Fruit fly (Drosophila melanogaster) whole organism, embryonic: ENCODE results near the gene Ret.

Experiments used
- Ada2b ChIP-seq: fragments of 200-800 bp; sonication (Bioruptor generic); IDR thresholded peaks from 2 replicates; pipeline ENCODE4 v1.3.6; 2022; ENCODE audit warnings: missing biosample characterization, missing genetic modification characterization
- Awh ChIP-seq: fragments of 200-800 bp; sonication (Bioruptor generic); IDR thresholded peaks from 2 replicates; pipeline ENCODE4, ENCODE4 v1.3.6; 2022; ENCODE audit warnings: missing biosample characterization, missing genetic modification characterization
- B-H1 ChIP-seq: fragments of 200-800 bp; sonication (Bioruptor generic); IDR thresholded peaks from 3 replicates; pipeline ENCODE4 v1.3.6; 2022; ENCODE audit warnings: missing biosample characterization, missing genetic modification characterization
- Bgb ChIP-seq: fragments of 200-800 bp; sonication (Bioruptor generic); IDR thresholded peaks from 2 replicates; pipeline ENCODE4 v1.3.6; 2022; ENCODE audit warnings: missing biosample characterization, missing genetic modification characterization; ENCODE audit not compliant: partially characterized antibody
- Bteb2 ChIP-seq: fragments of 200-800 bp; sonication (Bioruptor generic); optimal IDR thresholded peaks from 2 replicates; lab custom pipeline; 2016; ENCODE audit warnings: missing biosample characterization, missing genetic modification characterization
- CG10267 ChIP-seq: fragments of 200-800 bp; sonication (Bioruptor generic); optimal IDR thresholded peaks from 2 replicates; lab custom pipeline; 2018; ENCODE audit warnings: missing biosample characterization, mild to moderate bottlenecking, missing genetic modification characterization, moderate library complexity
- CG10274 ChIP-seq: fragments of 200-800 bp; sonication (Bioruptor generic); optimal IDR thresholded peaks from 3 replicates; lab custom pipeline; 2017; ENCODE audit warnings: missing biosample characterization, mild to moderate bottlenecking, missing genetic modification characterization
- CG11456 ChIP-seq: fragments of 200-800 bp; sonication (Bioruptor generic); IDR thresholded peaks from 3 replicates; pipeline ENCODE4 v1.3.6; 2022; ENCODE audit warnings: missing biosample characterization, missing genetic modification characterization
- CG12942 ChIP-seq: fragments of 200-800 bp; sonication (Bioruptor generic); optimal IDR thresholded peaks from 3 replicates; lab custom pipeline; 2016; ENCODE audit warnings: missing biosample characterization, missing genetic modification characterization
- CG13624 ChIP-seq: fragments of 200-800 bp; sonication (Bioruptor generic); optimal IDR thresholded peaks from 2 replicates; lab custom pipeline; 2016; ENCODE audit warnings: missing biosample characterization, missing genetic modification characterization
- CG13775 ChIP-seq: fragments of 200-800 bp; sonication (Bioruptor generic); optimal IDR thresholded peaks from 3 replicates; lab custom pipeline; 2017; ENCODE audit warnings: missing biosample characterization, mild to moderate bottlenecking, missing genetic modification characterization
- CG17612 ChIP-seq: fragments of 200-800 bp; sonication (Bioruptor generic); IDR thresholded peaks from 2 replicates; pipeline ENCODE4 v1.3.6; 2022; ENCODE audit warnings: missing biosample characterization, missing genetic modification characterization
- CG2116 ChIP-seq: fragments of 200-800 bp; sonication (Bioruptor generic); optimal IDR thresholded peaks from 3 replicates; lab custom pipeline; 2018; ENCODE audit warnings: missing biosample characterization, mild to moderate bottlenecking, missing genetic modification characterization
- CG30403 ChIP-seq: fragments of 200-800 bp; sonication (Bioruptor generic); optimal IDR thresholded peaks from 3 replicates; lab custom pipeline; 2016; ENCODE audit warnings: missing biosample characterization, missing genetic modification characterization
- CG32772 ChIP-seq: fragments of 200-800 bp; sonication (Bioruptor generic); IDR thresholded peaks from 2 replicates; pipeline ENCODE4 v1.3.6; 2022; ENCODE audit warnings: missing biosample characterization, missing genetic modification characterization
- CG33213 ChIP-seq: fragments of 200-800 bp; sonication (Bioruptor generic); optimal IDR thresholded peaks from 3 replicates; lab custom pipeline; 2016; ENCODE audit warnings: missing biosample characterization, missing genetic modification characterization
- CG4360 ChIP-seq: fragments of 200-800 bp; sonication (Bioruptor generic); IDR thresholded peaks from 2 replicates; pipeline ENCODE4 v1.3.6; 2022; ENCODE audit warnings: missing biosample characterization, missing genetic modification characterization
- CG4617 ChIP-seq: fragments of 200-800 bp; sonication (Bioruptor generic); optimal IDR thresholded peaks from 3 replicates; lab custom pipeline; 2016; ENCODE audit warnings: missing biosample characterization, missing genetic modification characterization, borderline replicate concordance
- CG7987 ChIP-seq: fragments of 200-800 bp; sonication (Bioruptor generic); optimal IDR thresholded peaks from 2 replicates; lab custom pipeline; 2018; ENCODE audit warnings: missing biosample characterization, mild to moderate bottlenecking, missing genetic modification characterization, moderate library complexity
- CG8290 ChIP-seq, 3 experiments: fragments of 200-800 bp; sonication (Bioruptor generic); optimal IDR thresholded peaks; 2 replicates each; lab custom pipeline; 2016 to 2019; ENCODE audit warnings: missing biosample characterization in 3 of 3, missing genetic modification characterization in 3 of 3, mild to moderate bottlenecking in 2 of 3, moderate library complexity in 1 of 3
- CHES-1-like ChIP-seq: fragments of 200-800 bp; sonication (Bioruptor generic); optimal IDR thresholded peaks from 2 replicates; lab custom pipeline; 2016; ENCODE audit warnings: missing biosample characterization, missing genetic modification characterization
- Dfd ChIP-seq, 2 experiments: fragments of >200 bp; optimal IDR thresholded peaks; 2 replicates each; lab custom pipeline; 2017; ENCODE audit warnings: missing biosample characterization in 2 of 2, missing genetic modification characterization in 2 of 2
- Ets97D ChIP-seq: fragments of 200-800 bp; sonication (Bioruptor generic); optimal IDR thresholded peaks from 3 replicates; lab custom pipeline; 2016; ENCODE audit warnings: missing biosample characterization, missing genetic modification characterization
- Fer2 ChIP-seq: fragments of 200-800 bp; sonication (Bioruptor generic); optimal IDR thresholded peaks from 2 replicates; lab custom pipeline; 2018; ENCODE audit warnings: missing biosample characterization, mild to moderate bottlenecking, missing genetic modification characterization, moderate library complexity
- H15 ChIP-seq: fragments of 200-800 bp; sonication (Bioruptor generic); IDR thresholded peaks from 3 replicates; pipeline ENCODE4 v1.3.6; 2022; ENCODE audit warnings: missing biosample characterization, missing genetic modification characterization
- HLH4C ChIP-seq: fragments of 200-800 bp; sonication (Bioruptor generic); IDR thresholded peaks from 3 replicates; pipeline ENCODE4 v1.3.6; 2022; ENCODE audit warnings: missing biosample characterization, missing genetic modification characterization; ENCODE audit not compliant: partially characterized antibody
- HLH54F ChIP-seq: fragments of 200-800 bp; sonication (Bioruptor generic); optimal IDR thresholded peaks from 3 replicates; lab custom pipeline; 2016; ENCODE audit warnings: missing biosample characterization, missing genetic modification characterization
- HmgD ChIP-seq: fragments of 200-800 bp; sonication (Bioruptor generic); optimal IDR thresholded peaks from 3 replicates; lab custom pipeline; 2016; ENCODE audit warnings: missing biosample characterization, missing genetic modification characterization
- Hr51 ChIP-seq, 2 experiments: fragments of 200-800 bp; sonication (Bioruptor generic); optimal IDR thresholded peaks; 2 replicates in 1 of 2; 3 replicates in 1 of 2; lab custom pipeline; 2016 to 2018; ENCODE audit warnings: missing biosample characterization in 2 of 2, missing genetic modification characterization in 2 of 2, mild to moderate bottlenecking in 1 of 2, moderate library complexity in 1 of 2
- Nf-YA ChIP-seq: fragments of 200-800 bp; sonication (Bioruptor generic); IDR thresholded peaks from 2 replicates; pipeline ENCODE4 v1.3.6; 2022; ENCODE audit warnings: missing biosample characterization, missing genetic modification characterization
- Pdp1 ChIP-seq, 2 experiments: fragments of 200-800 bp; sonication (Bioruptor generic); optimal IDR thresholded peaks; 3 replicates each; lab custom pipeline; 2016; ENCODE audit warnings: missing biosample characterization in 2 of 2, missing genetic modification characterization in 2 of 2, mild to moderate bottlenecking in 1 of 2, moderate library complexity in 1 of 2
- Sry-δ ChIP-seq: fragments of 200-800 bp; sonication (Bioruptor generic); optimal IDR thresholded peaks from 2 replicates; lab custom pipeline; 2016; ENCODE audit warnings: missing biosample characterization, missing genetic modification characterization
- Ssrp ChIP-seq: fragments of 200-800 bp; sonication (Bioruptor generic); optimal IDR thresholded peaks from 2 replicates; lab custom pipeline; 2018; ENCODE audit warnings: missing biosample characterization, mild to moderate bottlenecking, missing genetic modification characterization, moderate library complexity
- TFAM ChIP-seq: fragments of 200-800 bp; sonication (Bioruptor generic); optimal IDR thresholded peaks from 2 replicates; lab custom pipeline; 2017; ENCODE audit warnings: missing biosample characterization, missing genetic modification characterization, inconsistent platforms
- YL-1 ChIP-seq: fragments of 200-800 bp; sonication (Bioruptor generic); optimal IDR thresholded peaks from 3 replicates; lab custom pipeline; 2017; ENCODE audit warnings: missing biosample characterization, mild to moderate bottlenecking, missing genetic modification characterization
- ci ChIP-seq: fragments of 200-800 bp; sonication (Bioruptor generic); IDR thresholded peaks from 3 replicates; pipeline ENCODE4 v1.3.6; 2022; ENCODE audit warnings: missing biosample characterization, missing genetic modification characterization
- dan ChIP-seq: fragments of 200-800 bp; sonication (Bioruptor generic); IDR thresholded peaks from 2 replicates; pipeline ENCODE4 v1.3.6; 2022; ENCODE audit warnings: missing biosample characterization, missing genetic modification characterization
- eyg ChIP-seq: fragments of 200-800 bp; sonication (Bioruptor generic); optimal IDR thresholded peaks from 3 replicates; lab custom pipeline; 2016; ENCODE audit warnings: missing biosample characterization, missing genetic modification characterization
- ftz-f1 ChIP-seq: fragments of 200-800 bp; sonication (Bioruptor generic); optimal IDR thresholded peaks from 2 replicates; lab custom pipeline; 2016; ENCODE audit warnings: missing biosample characterization, missing genetic modification characterization
- gfzf ChIP-seq: fragments of 200-800 bp; sonication (Bioruptor generic); optimal IDR thresholded peaks from 2 replicates; lab custom pipeline; 2016; ENCODE audit warnings: missing biosample characterization, mild to moderate bottlenecking, missing genetic modification characterization, moderate library complexity
- grau ChIP-seq: fragments of 200-800 bp; optimal IDR thresholded peaks from 3 replicates; lab custom pipeline; 2019; ENCODE audit warnings: missing biosample characterization, mild to moderate bottlenecking, missing genetic modification characterization, moderate library complexity
- gro ChIP-seq: fragments of 200-800 bp; sonication (Bioruptor generic); optimal IDR thresholded peaks from 2 replicates; lab custom pipeline; 2016; ENCODE audit warnings: missing biosample characterization, missing genetic modification characterization
- hb ChIP-seq: fragments of 200-800 bp; sonication (Bioruptor generic); IDR thresholded peaks from 3 replicates; pipeline ENCODE4 v1.3.6; 2022; ENCODE audit warnings: missing biosample characterization, missing genetic modification characterization; ENCODE audit not compliant: partially characterized antibody
- otp ChIP-seq: fragments of 200-800 bp; sonication (Bioruptor generic); IDR thresholded peaks from 3 replicates; pipeline ENCODE4, ENCODE4 v1.3.6; 2022; ENCODE audit warnings: missing biosample characterization, missing genetic modification characterization
- peb ChIP-seq: fragments of 200-800 bp; sonication (Bioruptor generic); IDR thresholded peaks from 2 replicates; pipeline ENCODE4 v1.3.6; 2022; ENCODE audit warnings: missing biosample characterization, missing genetic modification characterization
- pho ChIP-seq: fragments of 200-800 bp; sonication (Bioruptor generic); optimal IDR thresholded peaks from 2 replicates; lab custom pipeline; 2016; ENCODE audit warnings: missing biosample characterization, missing genetic modification characterization
- pzg ChIP-seq: fragments of 200-800 bp; sonication (Bioruptor generic); optimal IDR thresholded peaks from 3 replicates; lab custom pipeline; 2018; ENCODE audit warnings: missing biosample characterization, mild to moderate bottlenecking, missing genetic modification characterization, moderate library complexity
- row ChIP-seq: fragments of 200-800 bp; sonication (Bioruptor generic); IDR thresholded peaks from 3 replicates; pipeline ENCODE4 v1.3.6; 2022; ENCODE audit warnings: missing biosample characterization, missing genetic modification characterization
- sna ChIP-seq: fragments of 200-800 bp; sonication (Bioruptor generic); IDR thresholded peaks from 2 replicates; pipeline ENCODE4 v1.3.6; 2022; ENCODE audit warnings: missing biosample characterization, missing genetic modification characterization; ENCODE audit not compliant: partially characterized antibody
- tup ChIP-seq: fragments of 200-800 bp; sonication (Bioruptor generic); optimal IDR thresholded peaks from 2 replicates; lab custom pipeline; 2016; ENCODE audit warnings: missing biosample characterization, mild to moderate bottlenecking, missing genetic modification characterization, moderate library complexity
- zen ChIP-seq: fragments of 200-800 bp; sonication (Bioruptor generic); optimal IDR thresholded peaks from 3 replicates; lab custom pipeline; 2018; ENCODE audit warnings: missing biosample characterization, mild to moderate bottlenecking, missing genetic modification characterization, moderate library complexity

Gene Ret

DNA sequence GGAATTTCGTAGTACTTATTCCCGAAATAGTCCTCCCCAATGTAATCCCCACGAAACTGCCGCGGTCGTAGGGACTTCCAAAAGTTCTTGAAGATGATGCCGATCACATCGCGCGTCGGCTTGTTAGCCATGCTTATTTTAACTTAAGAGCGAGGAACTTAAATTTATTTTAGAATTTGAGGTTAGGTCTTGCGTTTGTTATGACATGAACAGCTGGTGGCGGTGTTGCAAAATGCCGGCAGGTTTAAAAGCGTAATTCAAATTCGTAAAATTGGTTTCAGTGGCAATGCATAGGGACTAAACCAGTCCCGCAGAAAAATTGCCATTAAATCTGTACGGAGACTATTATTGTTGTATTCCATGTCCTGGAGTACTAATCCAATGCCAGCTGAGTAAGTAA lies 32.1 kb downstream of the Ret start (continued):
- no peak for TF ChIP-seq hb
- TF ChIP-seq TFAM (GFP tag; lab: Kevin White, UChicago) = no peak
- no peak for TF ChIP-seq CG8290 (GFP tag; optimal IDR thresholded peaks at IDR 0.05; lab: Kevin White, UChicago)
- peak in 1 of 2 experiments; percentile 44 for TF ChIP-seq CG8290 (tag; optimal IDR thresholded peaks at IDR 0.05; lab: Kevin White, UChicago)
- TF ChIP-seq ftz-f1 (GFP tag; lab: Kevin White, UChicago) = no peak
- peak; percentile 29 for TF ChIP-seq CG2116 (GFP tag; lab: Kevin White, UChicago)
- TF ChIP-seq CG10267 (tag; lab: Kevin White, UChicago) = peak; percentile 89
- TF ChIP-seq pzg (GFP tag; lab: Kevin White, UChicago) = peak; percentile 63
- TF ChIP-seq Dfd (GFP tag; optimal IDR thresholded peaks at IDR 0.05; lab: Kevin White, UChicago) = no peak
- no peak for TF ChIP-seq Hr51 (GFP tag; optimal IDR thresholded peaks at IDR 0.05; lab: Kevin White, UChicago)
- no peak for TF ChIP-seq peb (GFP tag; lab: Robert Waterston, UW)
- TF ChIP-seq H15 (GFP tag; lab: Robert Waterston, UW) = no peak
- no peak for TF ChIP-seq Fer2 (tag; lab: Kevin White, UChicago)
- no peak for TF ChIP-seq CG10274 (GFP tag; lab: Kevin White, UChicago)
- no peak for TF ChIP-seq eyg (GFP tag; lab: Kevin White, UChicago)
- no peak for TF ChIP-seq zen
- TF ChIP-seq HLH4C (GFP tag; lab: Robert Waterston, UW) = no peak
- TF ChIP-seq Ssrp (tag; lab: Kevin White, UChicago) = no peak
- TF ChIP-seq dan (GFP tag; lab: Robert Waterston, UW) = no peak
- peak; percentile 10 for TF ChIP-seq Ets97D (GFP tag; lab: Kevin White, UChicago)
- peak; percentile 27 for TF ChIP-seq CG4617 (GFP tag; lab: Kevin White, UChicago)
- no peak for TF ChIP-seq Awh
- peak; percentile 18 for TF ChIP-seq gfzf
- no peak for TF ChIP-seq otp (GFP tag; lab: Robert Waterston, UW)
- TF ChIP-seq CG33213 (GFP tag; lab: Kevin White, UChicago) = peak; percentile 7
- TF ChIP-seq CG13624 = peak; percentile 14
- no peak for TF ChIP-seq CG4360
- TF ChIP-seq HmgD (GFP tag; lab: Kevin White, UChicago) = no peak
- no peak for TF ChIP-seq CG7987 (GFP tag; lab: Kevin White, UChicago)
- TF ChIP-seq CG11456 (GFP tag; lab: Robert Waterston, UW) = no peak
- no peak for TF ChIP-seq CG12942 (GFP tag; lab: Kevin White, UChicago)
- peak; percentile 41 for TF ChIP-seq gro (GFP tag; lab: Kevin White, UChicago)
- no peak for TF ChIP-seq CG13775 (GFP tag; lab: Kevin White, UChicago)
- TF ChIP-seq tup (GFP tag; lab: Kevin White, UChicago) = no peak
- no peak for TF ChIP-seq pho (GFP tag; lab: Kevin White, UChicago)
- no peak for TF ChIP-seq CG30403 (GFP tag; lab: Kevin White, UChicago)
- no peak for TF ChIP-seq B-H1
- peak; percentile 10 for TF ChIP-seq HLH54F (GFP tag; lab: Kevin White, UChicago)
- no peak for TF ChIP-seq Nf-YA (GFP tag; lab: Robert Waterston, UW)
- TF ChIP-seq row (GFP tag; lab: Robert Waterston, UW) = peak; percentile 33; the same call in 1 of the 3 replicates
- TF ChIP-seq CHES-1-like = peak; percentile 25
- TF ChIP-seq CG17612 (GFP tag; lab: Robert Waterston, UW) = no peak
- no peak for TF ChIP-seq Bgb (GFP tag; lab: Robert Waterston, UW)
- 0 out of 2 replicates have a peak, but pooled peaks have one; percentile 7 for TF ChIP-seq Ada2b (GFP tag; lab: Robert Waterston, UW)
- peak; percentile 14 for TF ChIP-seq Sry-δ (GFP tag; lab: Kevin White, UChicago)
- peak in 1 of 2 experiments; percentile 99 for TF ChIP-seq Pdp1 (GFP tag; optimal IDR thresholded peaks at IDR 0.05; lab: Kevin White, UChicago)
- no peak for TF ChIP-seq Bteb2
- no peak for TF ChIP-seq CG32772 (GFP tag; lab: Robert Waterston, UW)
- TF ChIP-seq ci (GFP tag; lab: Robert Waterston, UW) = no peak
- TF ChIP-seq grau = peak; percentile 3
- peak; percentile 85 for TF ChIP-seq YL-1 (GFP tag; lab: Kevin White, UChicago)
- 0 out of 2 replicates have a peak, but pooled peaks have one; percentile 11 for TF ChIP-seq sna (GFP tag; lab: Robert Waterston, UW)
